Worm (Caenorhabditis elegans) whole organism, early embryonic: ENCODE measurements around the gene T10D4.7.

Experiments
- aly-1 ChIP-seq: sonication (generic microtip); optimal IDR thresholded peaks from 2 replicates; lab custom pipeline; 2016; ENCODE audit warnings: missing genetic modification characterization, missing compliant biosample characterization
- ama-1 ChIP-seq: fragments of 150-350 bp; optimal IDR thresholded peaks from 2 replicates; lab custom pipeline; 2014
- ceh-36 ChIP-seq: sonication (generic microtip); optimal IDR thresholded peaks from 2 replicates; lab custom pipeline; 2016; ENCODE audit warnings: missing genetic modification characterization, inconsistent platforms, missing compliant biosample characterization
- ets-7 ChIP-seq: sonication (generic microtip); optimal IDR thresholded peaks from 2 replicates; lab custom pipeline; 2016; ENCODE audit warnings: missing genotype, missing genetic modification characterization, missing compliant biosample characterization
- flt-1 ChIP-seq: fragments of 200-800 bp; sonication (Bioruptor generic); IDR thresholded peaks from 2 replicates; pipeline ENCODE4 v1.3.6; 2022; ENCODE audit warnings: missing genetic modification characterization, missing compliant biosample characterization
- hmg-4 ChIP-seq: fragments of 200-800 bp; sonication (Bioruptor generic); optimal IDR thresholded peaks from 2 replicates; lab custom pipeline; 2018; ENCODE audit warnings: mild to moderate bottlenecking, missing genetic modification characterization, missing compliant biosample characterization
- pes-1 ChIP-seq: fragments of 200-800 bp; sonication (Bioruptor generic); IDR thresholded peaks from 2 replicates; pipeline ENCODE4 v1.3.6; 2022; ENCODE audit warnings: missing genetic modification reagents, missing genetic modification characterization, missing compliant biosample characterization
- scrt-1 ChIP-seq: fragments of 200-800 bp; sonication (Bioruptor generic); IDR thresholded peaks from 2 replicates; pipeline ENCODE4 v1.3.6; 2022; ENCODE audit warnings: missing genetic modification characterization, missing compliant biosample characterization
- sea-1 ChIP-seq: fragments of 200-800 bp; sonication (Bioruptor generic); conservative IDR thresholded peaks from 2 replicates; pipeline ENCODE4 v1.3.6; 2022; ENCODE audit warnings: missing genetic modification characterization, missing compliant biosample characterization
- tbx-11 ChIP-seq: fragments of 200-800 bp; sonication (Bioruptor generic); IDR thresholded peaks from 2 replicates; pipeline ENCODE4 v1.3.6; 2022; ENCODE audit warnings: missing genetic modification characterization, missing compliant biosample characterization
- tra-4 ChIP-seq: sonication (generic microtip); optimal IDR thresholded peaks from 2 replicates; lab custom pipeline; 2017; ENCODE audit warnings: missing genetic modification characterization, missing compliant biosample characterization

DNA sequence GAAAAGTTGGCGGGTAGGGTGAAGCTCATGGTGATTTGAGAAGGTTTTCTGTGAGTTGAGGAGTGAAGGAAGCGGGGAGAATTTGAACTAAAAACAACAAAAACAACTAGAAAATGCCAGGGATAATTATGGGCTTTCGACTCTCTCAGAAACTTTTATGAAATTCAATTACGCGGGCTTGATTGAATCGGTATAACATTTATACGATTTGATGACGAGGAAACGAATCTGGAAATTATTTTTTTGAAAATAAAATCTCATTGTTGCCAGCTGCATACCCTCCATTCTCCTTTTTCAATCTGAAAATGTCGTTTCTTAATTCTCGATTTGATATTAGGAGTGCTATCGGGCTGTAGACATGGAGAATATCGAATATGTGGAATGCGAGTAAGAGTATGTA is 26.3 kb upstream of the T10D4.7 start, which contains the start of gene srg-21:
- TF ChIP-seq hmg-4 (GFP tag; lab: Kevin White, UChicago), result no peak
- TF ChIP-seq flt-1 (GFP tag; lab: Robert Waterston, UW), result no peak
- TF ChIP-seq aly-1, result no peak
- TF ChIP-seq ama-1 (lab: Kevin White, UChicago), result no peak
- TF ChIP-seq ets-7 (tag; lab: Kevin White, UChicago), result no peak
- TF ChIP-seq pes-1 (GFP tag; lab: Robert Waterston, UW), result no peak
- no peak for TF ChIP-seq ceh-36 (tag; lab: Kevin White, UChicago)
- no peak for TF ChIP-seq sea-1
- TF ChIP-seq scrt-1 (GFP tag; lab: Robert Waterston, UW), result no peak
- TF ChIP-seq tbx-11 (GFP tag; lab: Robert Waterston, UW), result no peak
- no peak for TF ChIP-seq tra-4 (tag; lab: Kevin White, UChicago)
